Fruit fly (Drosophila melanogaster) whole organism, embryonic: ENCODE results near the gene CG33235.

Source experiments
- Antp ChIP-seq: fragments of 200-800 bp; sonication (Bioruptor generic); optimal IDR thresholded peaks from 3 replicates; lab custom pipeline; 2016; ENCODE audit warnings: missing biosample characterization, missing genetic modification characterization
- B-H1 ChIP-seq: fragments of 200-800 bp; sonication (Bioruptor generic); IDR thresholded peaks from 3 replicates; pipeline ENCODE4 v1.3.6; 2022; ENCODE audit warnings: missing biosample characterization, missing genetic modification characterization
- C15 ChIP-seq: fragments of 200-800 bp; sonication (Bioruptor generic); IDR thresholded peaks from 3 replicates; pipeline ENCODE4 v1.3.6; 2022; ENCODE audit warnings: missing biosample characterization, missing genetic modification characterization
- CG10267 ChIP-seq: fragments of 200-800 bp; sonication (Bioruptor generic); optimal IDR thresholded peaks from 2 replicates; lab custom pipeline; 2018; ENCODE audit warnings: missing biosample characterization, mild to moderate bottlenecking, missing genetic modification characterization, moderate library complexity
- CG11504 ChIP-seq: fragments of 200-800 bp; sonication (Bioruptor generic); optimal IDR thresholded peaks from 3 replicates; lab custom pipeline; 2019; ENCODE audit warnings: missing biosample characterization, mild to moderate bottlenecking, missing genetic modification characterization, moderate library complexity
- CG13424 ChIP-seq: fragments of 200-800 bp; sonication (Bioruptor generic); optimal IDR thresholded peaks from 2 replicates; lab custom pipeline; 2019; ENCODE audit warnings: missing biosample characterization, mild to moderate bottlenecking, missing genetic modification characterization, moderate library complexity
- CG15269 ChIP-seq: fragments of 200-800 bp; sonication (Bioruptor generic); optimal IDR thresholded peaks from 2 replicates; lab custom pipeline; 2018; ENCODE audit warnings: missing biosample characterization, mild to moderate bottlenecking, missing genetic modification characterization, moderate library complexity
- CG17328 ChIP-seq: fragments of 200-800 bp; sonication (Bioruptor generic); IDR thresholded peaks from 2 replicates; pipeline ENCODE4 v1.3.6; 2022; ENCODE audit warnings: missing biosample characterization, missing genetic modification characterization
- CG1792 ChIP-seq: fragments of 200-800 bp; sonication (Bioruptor generic); optimal IDR thresholded peaks from 2 replicates; lab custom pipeline; 2016; ENCODE audit warnings: missing biosample characterization, missing genetic modification characterization
- CG32532 ChIP-seq: fragments of 200-800 bp; sonication (Bioruptor generic); IDR thresholded peaks from 2 replicates; pipeline ENCODE4 v1.3.6; 2022; ENCODE audit warnings: missing biosample characterization, missing genetic modification characterization
- CG6765 ChIP-seq: fragments of 200-800 bp; sonication (Bioruptor generic); optimal IDR thresholded peaks from 3 replicates; lab custom pipeline; 2017; ENCODE audit warnings: missing biosample characterization, mild to moderate bottlenecking, missing genetic modification characterization
- CG8924 ChIP-seq: fragments of 200-800 bp; optimal IDR thresholded peaks from 3 replicates; lab custom pipeline; 2019; ENCODE audit warnings: missing biosample characterization, mild to moderate bottlenecking, missing genetic modification characterization, moderate library complexity
- CoRest ChIP-seq: fragments of 200-800 bp; sonication (Bioruptor generic); optimal IDR thresholded peaks from 3 replicates; lab custom pipeline; 2018; ENCODE audit warnings: missing biosample characterization, mild to moderate bottlenecking, missing genetic modification characterization, moderate library complexity
- Doc2 ChIP-seq: fragments of 200-800 bp; sonication (Bioruptor generic); IDR thresholded peaks from 2 replicates; pipeline ENCODE4 v1.3.6; 2022; ENCODE audit warnings: missing biosample characterization, missing genetic modification characterization
- Ets65A ChIP-seq: fragments of 200-800 bp; sonication (Bioruptor generic); peaks from one replicate; lab custom pipeline; 2016; ENCODE audit warnings: missing biosample characterization, missing genetic modification characterization
- HLH3B ChIP-seq: fragments of 200-800 bp; sonication (Bioruptor generic); IDR thresholded peaks from 2 replicates; pipeline ENCODE4 v1.3.6; 2022; ENCODE audit warnings: missing biosample characterization, missing genetic modification characterization
- Lhr ChIP-seq: fragments of 200-800 bp; sonication (Bioruptor generic); optimal IDR thresholded peaks from 3 replicates; lab custom pipeline; 2017; ENCODE audit warnings: mild to moderate bottlenecking, missing biosample characterization, missing genetic modification reagents, missing genetic modification characterization
- MESR4 ChIP-seq: fragments of 200-800 bp; sonication (Bioruptor generic); optimal IDR thresholded peaks from 2 replicates; lab custom pipeline; 2018; ENCODE audit warnings: missing biosample characterization, mild to moderate bottlenecking, missing genetic modification characterization, moderate library complexity
- Med ChIP-seq: fragments of 200-800 bp; sonication (Bioruptor generic); peaks from one replicate; lab custom pipeline; 2016; ENCODE audit warnings: missing biosample characterization, missing genetic modification characterization, mild to moderate bottlenecking, inconsistent platforms, moderate library complexity
- NC2β ChIP-seq: fragments of 200-800 bp; sonication (Bioruptor generic); optimal IDR thresholded peaks from 2 replicates; lab custom pipeline; 2016; ENCODE audit warnings: missing biosample characterization, missing genetic modification characterization
- Rfx ChIP-seq: fragments of 200-800 bp; sonication (Bioruptor generic); IDR thresholded peaks from 2 replicates; pipeline ENCODE4 v1.3.6; 2022; ENCODE audit warnings: missing biosample characterization, missing genetic modification characterization
- ara ChIP-seq: fragments of 200-800 bp; sonication (Bioruptor generic); IDR thresholded peaks from 2 replicates; pipeline ENCODE4 v1.3.6; 2022; ENCODE audit warnings: missing biosample characterization, missing genetic modification characterization
- bcd ChIP-seq: fragments of 200-800 bp; sonication (Bioruptor generic); optimal IDR thresholded peaks from 2 replicates; lab custom pipeline; 2017; ENCODE audit warnings: missing biosample characterization, mild to moderate bottlenecking, missing genetic modification characterization
- ci ChIP-seq: fragments of 200-800 bp; sonication (Bioruptor generic); IDR thresholded peaks from 3 replicates; pipeline ENCODE4 v1.3.6; 2022; ENCODE audit warnings: missing biosample characterization, missing genetic modification characterization
- dimm ChIP-seq: fragments of 200-800 bp; sonication (Bioruptor generic); IDR thresholded peaks from 2 replicates; pipeline ENCODE4 v1.3.6; 2022; ENCODE audit warnings: missing biosample characterization, missing genetic modification characterization
- dmrt99B ChIP-seq: fragments of 200-800 bp; sonication (Bioruptor generic); optimal IDR thresholded peaks from 2 replicates; lab custom pipeline; 2018; ENCODE audit warnings: missing biosample characterization, mild to moderate bottlenecking, missing genetic modification characterization, moderate library complexity
- en ChIP-seq: fragments of 200-800 bp; sonication (Bioruptor generic); optimal IDR thresholded peaks from 2 replicates; lab custom pipeline; 2016; ENCODE audit warnings: missing biosample characterization, missing genetic modification characterization
- gem ChIP-seq: fragments of 200-800 bp; sonication (Bioruptor generic); optimal IDR thresholded peaks from 2 replicates; lab custom pipeline; 2019; ENCODE audit warnings: missing biosample characterization, mild to moderate bottlenecking, missing genetic modification characterization, moderate library complexity
- grn ChIP-seq: fragments of 200-800 bp; sonication (Bioruptor generic); optimal IDR thresholded peaks from 3 replicates; lab custom pipeline; 2017; ENCODE audit warnings: missing biosample characterization, missing genetic modification characterization
- mirr ChIP-seq: fragments of 200-800 bp; sonication (Bioruptor generic); optimal IDR thresholded peaks from 3 replicates; lab custom pipeline; 2018; ENCODE audit warnings: missing biosample characterization, mild to moderate bottlenecking, missing genetic modification characterization
- odd ChIP-seq: fragments of 200-800 bp; sonication (Bioruptor generic); optimal IDR thresholded peaks from 2 replicates; lab custom pipeline; 2017; ENCODE audit warnings: missing biosample characterization, mild to moderate bottlenecking, missing genetic modification characterization
- pum ChIP-seq: fragments of 200-800 bp; sonication (Bioruptor generic); optimal IDR thresholded peaks from 2 replicates; lab custom pipeline; 2016; ENCODE audit warnings: missing biosample characterization, missing genetic modification characterization
- sens ChIP-seq: fragments of 200-800 bp; sonication (Bioruptor generic); peaks from one replicate; lab custom pipeline; 2016; ENCODE audit warnings: missing biosample characterization, missing genetic modification characterization
- slbo ChIP-seq: fragments of 200-800 bp; sonication (Bioruptor generic); IDR thresholded peaks from 2 replicates; pipeline ENCODE4 v1.3.6; 2022; ENCODE audit warnings: missing biosample characterization, missing genetic modification characterization
- sob ChIP-seq: fragments of 200-800 bp; sonication (Bioruptor generic); IDR thresholded peaks from 2 replicates; pipeline ENCODE4 v1.3.6; 2022; ENCODE audit warnings: missing biosample characterization, missing genetic modification characterization
- tgo ChIP-seq: fragments of 200-800 bp; sonication (Bioruptor generic); IDR thresholded peaks from 3 replicates; pipeline ENCODE4 v1.3.6; 2022; ENCODE audit warnings: missing biosample characterization, missing genetic modification characterization
- toy ChIP-seq: fragments of 200-800 bp; sonication (Bioruptor generic); IDR thresholded peaks from 2 replicates; pipeline ENCODE4 v1.3.6; 2022; ENCODE audit warnings: missing biosample characterization, missing genetic modification characterization
- vfl ChIP-seq: fragments of 200-800 bp; sonication (Bioruptor generic); optimal IDR thresholded peaks from 2 replicates; lab custom pipeline; 2016; ENCODE audit warnings: missing biosample characterization, missing genetic modification characterization
- vvl ChIP-seq: fragments of 200-800 bp; sonication (Bioruptor generic); IDR thresholded peaks from 2 replicates; pipeline ENCODE4 v1.3.6; 2022; ENCODE audit warnings: missing biosample characterization, missing genetic modification characterization
- zen ChIP-seq: fragments of 200-800 bp; sonication (Bioruptor generic); optimal IDR thresholded peaks from 3 replicates; lab custom pipeline; 2018; ENCODE audit warnings: missing biosample characterization, mild to moderate bottlenecking, missing genetic modification characterization, moderate library complexity

Gene CG33235

dm6 chrX:11451027-11451572 is 40.3 kb downstream of the CG33235 start (continued):
- peak; percentile 73 for TF ChIP-seq CG32532

- TF ChIP-seq HLH3B (GFP tag; lab: Robert Waterston, UW) (no peak), sens (peak; percentile 74), CG15269 (tag; lab: Kevin White, UChicago) (peak; percentile 33), grn (no peak), CG1792 (GFP tag; lab: Kevin White, UChicago) (no peak), MESR4 (GFP tag; lab: Kevin White, UChicago) (no peak), ci (GFP tag; lab: Robert Waterston, UW) (peak; percentile 41; the same call in 1 of the 3 replicates), Rfx (peak; percentile 37), NC2β (GFP tag; lab: Kevin White, UChicago) (no peak), gem (tag; lab: Kevin White, UChicago) (peak; percentile 25), CG6765 (GFP tag; lab: Kevin White, UChicago) (no peak), zen (no peak), CG8924 (tag; lab: Kevin White, UChicago) (no peak), en (GFP tag; lab: Kevin White, UChicago) (no peak), Antp (GFP tag; lab: Kevin White, UChicago) (peak; percentile 29), CG10267 (tag; lab: Kevin White, UChicago) (no peak), Ets65A (GFP tag; lab: Kevin White, UChicago) (peak; percentile 87), Doc2 (GFP tag; lab: Robert Waterston, UW) (no peak), CoRest (tag; lab: Kevin White, UChicago) (peak; percentile 21), CG13424 (tag; lab: Kevin White, UChicago) (peak; percentile 23), B-H1 (GFP tag; lab: Robert Waterston, UW) (no peak), bcd (GFP tag; lab: Kevin White, UChicago) (no peak), slbo (GFP tag; lab: Robert Waterston, UW) (no peak), dmrt99B (peak; percentile 34), toy (GFP tag; lab: Robert Waterston, UW) (no peak), ara (GFP tag; lab: Robert Waterston, UW) (no peak), tgo (peak; percentile 29; the same call in 1 of the 3 replicates), CG17328 (GFP tag; lab: Robert Waterston, UW) (no peak), CG11504 (tag; lab: Kevin White, UChicago) (peak; percentile 37), pum (no peak), vfl (GFP tag; lab: Kevin White, UChicago) (no peak), mirr (GFP tag; lab: Kevin White, UChicago) (no peak), odd (GFP tag; lab: Kevin White, UChicago) (no peak), Med (GFP tag; lab: Kevin White, UChicago) (peak; percentile 52), Lhr (GFP tag; lab: Kevin White, UChicago) (no peak), dimm (GFP tag; lab: Robert Waterston, UW) (no peak), vvl (GFP tag; lab: Robert Waterston, UW) (0 out of 2 replicates have a peak, but pooled peaks have one; percentile 29), sob (no peak), C15 (GFP tag; lab: Robert Waterston, UW) (no peak)
- TF ChIP-seq, all 482 proteins: peak for 14
These were observed 41.0 kb downstream of the CG33235 start for dm6 chrX:11450406-11450805.
